Fruit fly (Drosophila melanogaster) whole organism, wandering third instar larva: ENCODE data around the gene CG33688.

Experiments used
- Abd-B ChIP-seq: fragments of >200 bp; optimal IDR thresholded peaks from 2 replicates; lab custom pipeline; 2017; ENCODE audit warnings: missing biosample characterization, missing genetic modification characterization
- CG9705 ChIP-seq: fragments of 200-800 bp; sonication (Bioruptor generic); optimal IDR thresholded peaks from 2 replicates; lab custom pipeline; 2018; ENCODE audit warnings: missing biosample characterization, mild to moderate bottlenecking, missing genetic modification characterization
- CrebA ChIP-seq: fragments of 200-800 bp; sonication (Bioruptor generic); optimal IDR thresholded peaks from 2 replicates; lab custom pipeline; 2016; ENCODE audit warnings: missing biosample characterization, mild to moderate bottlenecking, missing genetic modification characterization, borderline replicate concordance
- Dfd ChIP-seq: fragments of >200 bp; optimal IDR thresholded peaks from 2 replicates; lab custom pipeline; 2017; ENCODE audit warnings: missing biosample characterization, missing genetic modification characterization
- Dif ChIP-seq: fragments of 200-275, 200-300 bp; sonication (Bioruptor generic); optimal IDR thresholded peaks from 2 replicates; lab custom pipeline; 2018; ENCODE audit warnings: missing biosample characterization, missing genetic modification characterization; ENCODE audit not compliant: partially characterized antibody
- GATAd ChIP-seq: sonication (Bioruptor generic); optimal IDR thresholded peaks from 2 replicates; lab custom pipeline; 2016; ENCODE audit warnings: missing biosample characterization, missing genetic modification characterization
- HLH106 ChIP-seq: fragments of 200-800 bp; optimal IDR thresholded peaks from 3 replicates; lab custom pipeline; 2019; ENCODE audit warnings: missing biosample characterization, mild to moderate bottlenecking, missing genetic modification characterization, moderate library complexity
- Hnf4 ChIP-seq: fragments of 200-800 bp; sonication (Bioruptor generic); optimal IDR thresholded peaks from 2 replicates; lab custom pipeline; 2016; ENCODE audit warnings: missing biosample characterization, mild to moderate bottlenecking, missing genetic modification characterization
- Hr78 ChIP-seq: fragments of >200 bp; optimal IDR thresholded peaks from 2 replicates; lab custom pipeline; 2017; ENCODE audit warnings: missing biosample characterization, missing genetic modification characterization
- Hr83 ChIP-seq: fragments of 200-300 bp; sonication (Bioruptor generic); optimal IDR thresholded peaks from 2 replicates; lab custom pipeline; 2016; ENCODE audit warnings: missing biosample characterization, mild to moderate bottlenecking, missing genetic modification characterization, moderate library complexity; ENCODE audit not compliant: poor library complexity, severe bottlenecking
- Jra ChIP-seq: sonication (Bioruptor generic); optimal IDR thresholded peaks from 2 replicates; lab custom pipeline; 2016; ENCODE audit warnings: missing biosample characterization, missing genetic modification characterization
- Mio ChIP-seq: sonication (Bioruptor generic); optimal IDR thresholded peaks from 2 replicates; lab custom pipeline; 2016; ENCODE audit warnings: missing biosample characterization, missing genetic modification characterization
- Myc ChIP-seq: fragments of >200 bp; optimal IDR thresholded peaks from 2 replicates; lab custom pipeline; 2017
- N ChIP-seq: fragments of >200 bp; optimal IDR thresholded peaks from 2 replicates; lab custom pipeline; 2018; ENCODE audit warnings: missing biosample characterization, missing external identifiers, missing genetic modification characterization
- OdsH ChIP-seq: fragments of 200-800 bp; sonication (Bioruptor generic); optimal IDR thresholded peaks from 2 replicates; lab custom pipeline; 2016; ENCODE audit warnings: missing biosample characterization, mild to moderate bottlenecking, missing genetic modification characterization
- Rel ChIP-seq, 2 experiments: fragments of 200-800 bp; sonication (Bioruptor generic) in 1 of 2; optimal IDR thresholded peaks; 2 replicates in 1 of 2; 3 replicates in 1 of 2; lab custom pipeline; 2016 to 2019; ENCODE audit warnings: mild to moderate bottlenecking in 2 of 2, missing biosample characterization in 2 of 2, missing genetic modification characterization in 2 of 2, moderate library complexity in 1 of 2
- Sp1 ChIP-seq: fragments of 200-800 bp; sonication (Bioruptor generic); optimal IDR thresholded peaks from 3 replicates; lab custom pipeline; 2019; ENCODE audit warnings: missing biosample characterization, mild to moderate bottlenecking, missing genetic modification characterization, moderate library complexity
- Vsx2 ChIP-seq: fragments of 200-300, 225-300 bp; sonication (Bioruptor generic); optimal IDR thresholded peaks from 2 replicates; lab custom pipeline; 2018; ENCODE audit warnings: missing biosample characterization, missing genetic modification characterization; ENCODE audit not compliant: partially characterized antibody
- dl ChIP-seq, 2 experiments: fragments of 175-275, 200-275 bp in 1 of 2; fragments of 200-275 bp in 1 of 2; sonication (Bioruptor generic); optimal IDR thresholded peaks; lab custom pipeline; 2018; ENCODE audit warnings: mild to moderate bottlenecking in 2 of 2, missing biosample characterization in 2 of 2, missing genetic modification characterization in 2 of 2, moderate library complexity in 2 of 2; ENCODE audit not compliant: partially characterized antibody in 2 of 2, insufficient read depth in 1 of 2
- dmrt93B ChIP-seq: fragments of 200-800 bp; sonication (Bioruptor generic); optimal IDR thresholded peaks from 2 replicates; lab custom pipeline; 2018; ENCODE audit warnings: missing biosample characterization, mild to moderate bottlenecking, missing genetic modification characterization
- ey ChIP-seq: fragments of 200-800 bp; sonication (Bioruptor generic); optimal IDR thresholded peaks from 2 replicates; lab custom pipeline; 2016; ENCODE audit warnings: missing biosample characterization, missing genetic modification characterization
- foxo ChIP-seq, 2 experiments: fragments of 200-800 bp; sonication (Bioruptor generic); optimal IDR thresholded peaks; 2 replicates in 1 of 2; 3 replicates in 1 of 2; lab custom pipeline; 2016 to 2017; ENCODE audit warnings: missing biosample characterization in 2 of 2, missing genetic modification characterization in 2 of 2
- h ChIP-seq: fragments of 200-800 bp; sonication (Bioruptor generic); optimal IDR thresholded peaks from 3 replicates; lab custom pipeline; 2016; ENCODE audit warnings: missing biosample characterization, mild to moderate bottlenecking, missing genetic modification characterization
- lola ChIP-seq: fragments of >200 bp; optimal IDR thresholded peaks from 2 replicates; lab custom pipeline; 2017; ENCODE audit warnings: missing biosample characterization, missing genetic modification characterization
- pan ChIP-seq: fragments of >200 bp; optimal IDR thresholded peaks from 2 replicates; lab custom pipeline; 2017
- psq ChIP-seq: fragments of 200-800 bp; sonication (Bioruptor generic); optimal IDR thresholded peaks from 3 replicates; lab custom pipeline; 2017; ENCODE audit warnings: missing biosample characterization, mild to moderate bottlenecking, missing genetic modification characterization, moderate library complexity
- rgr ChIP-seq: fragments of 200-800 bp; sonication (Bioruptor generic); optimal IDR thresholded peaks from 3 replicates; lab custom pipeline; 2016; ENCODE audit warnings: missing biosample characterization, mild to moderate bottlenecking, missing genetic modification characterization
- sage ChIP-seq: fragments of 200-800 bp; sonication (Bioruptor generic); optimal IDR thresholded peaks from 2 replicates; lab custom pipeline; 2016; ENCODE audit warnings: missing biosample characterization, mild to moderate bottlenecking, missing genetic modification characterization
- sv ChIP-seq: fragments of 200-800 bp; sonication (Bioruptor generic); optimal IDR thresholded peaks from 3 replicates; lab custom pipeline; 2016; ENCODE audit warnings: missing biosample characterization, missing genetic modification characterization
- tai ChIP-seq: sonication (Bioruptor generic); optimal IDR thresholded peaks from 2 replicates; lab custom pipeline; 2016; ENCODE audit warnings: missing biosample characterization, missing genetic modification characterization
- usp ChIP-seq: fragments of >200 bp; optimal IDR thresholded peaks from 2 replicates; lab custom pipeline; 2017; ENCODE audit warnings: missing biosample characterization, missing genetic modification characterization
- woc ChIP-seq: sonication (Bioruptor generic); optimal IDR thresholded peaks from 2 replicates; lab custom pipeline; 2016; ENCODE audit warnings: missing biosample characterization, mild to moderate bottlenecking, missing genetic modification characterization

CG33688 gene

dm6 chr3L:16228659-16229205 lies 29.7 kb downstream of the CG33688 start, which contains the start of gene Tmx3 (continued):
- TF ChIP-seq Hr78 (GFP tag; lab: Kevin White, UChicago) (no peak), Hnf4 (GFP tag; lab: Kevin White, UChicago) (peak; percentile 82), sage (no peak), lola (no peak), psq (GFP tag; lab: Kevin White, UChicago) (peak; percentile 85), pan (lab: Kevin White, UChicago) (no peak)
- TF ChIP-seq, all 38 proteins: peak for 23

DNA sequence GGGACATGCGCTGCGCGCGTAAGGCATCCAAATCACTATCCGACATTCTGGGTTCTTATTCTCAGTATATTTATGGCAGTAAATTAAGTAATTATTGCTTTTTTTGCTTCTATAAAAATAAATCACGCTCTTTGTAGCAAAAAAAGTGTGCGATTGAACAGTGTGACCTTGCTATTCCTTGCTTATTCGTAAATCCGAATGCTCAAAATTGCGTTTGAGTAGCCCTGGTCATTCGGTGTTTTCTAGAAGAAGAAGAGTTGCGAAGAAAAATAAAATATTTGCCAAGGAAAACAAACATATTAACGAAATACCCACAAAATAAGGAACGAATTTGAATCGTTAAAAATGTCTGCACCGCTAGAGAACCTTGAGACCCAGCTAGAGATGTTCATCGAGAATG lies 32.8 kb downstream of the CG33688 start, which contains the start of the genes PDCD-5 and MED10:
Gene PDCD-5 (minus strand): TSS at position 182 of the 400 bp plus-strand sequence.
Gene MED10 (plus strand): TSS at position 228 of the 400 bp plus-strand sequence.
- peak; percentile 12 for TF ChIP-seq rgr (GFP tag; lab: Kevin White, UChicago)
- TF ChIP-seq dl (GFP tag; optimal IDR thresholded peaks at IDR 0.05; lab: Kevin White, UChicago; ENCODE audit: insufficient read depth in 1 of 2, partially characterized antibody in 2 of 2): no peak
- TF ChIP-seq ey: no peak
- peak; percentile 30 for TF ChIP-seq Hr83 (GFP tag; lab: Kevin White, UChicago)
- peak; percentile 3 for TF ChIP-seq OdsH (GFP tag; lab: Kevin White, UChicago)
- no peak for TF ChIP-seq CrebA
- TF ChIP-seq tai: no peak
- TF ChIP-seq Myc (lab: Kevin White, UChicago): peak; percentile 29
- TF ChIP-seq Sp1 (GFP tag; lab: Kevin White, UChicago): peak; percentile 39
- no peak for TF ChIP-seq woc
- TF ChIP-seq psq (GFP tag; lab: Kevin White, UChicago): no peak
- TF ChIP-seq Rel (GFP tag; optimal IDR thresholded peaks at IDR 0.05; lab: Kevin White, UChicago): no peak
- TF ChIP-seq Rel (tag; optimal IDR thresholded peaks at IDR 0.05; lab: Kevin White, UChicago): peak; percentile 65
- TF ChIP-seq HLH106: peak; percentile 39
- TF ChIP-seq N (GFP tag; lab: Kevin White, UChicago): no peak
- TF ChIP-seq Dif (GFP tag; lab: Kevin White, UChicago): peak; percentile 0
- no peak for TF ChIP-seq Abd-B

dm6 chr3L:16232924-16233323 lies 33.9 kb downstream of the CG33688 start, which contains the start of gene Hsc20:
Gene Hsc20, plus strand, starts transcription at chr3L:16233127.
- no peak for TF ChIP-seq CG9705
- TF ChIP-seq dmrt93B (GFP tag; lab: Kevin White, UChicago): no peak
- TF ChIP-seq Mio: no peak
- TF ChIP-seq h (GFP tag; lab: Kevin White, UChicago): no peak
- no peak for TF ChIP-seq Hr83 (GFP tag; lab: Kevin White, UChicago)
- no peak for TF ChIP-seq usp
- TF ChIP-seq dl (GFP tag; optimal IDR thresholded peaks at IDR 0.05; lab: Kevin White, UChicago; ENCODE audit: insufficient read depth in 1 of 2, partially characterized antibody in 2 of 2): no peak
- TF ChIP-seq, all 38 proteins: peak for 0

DNA sequence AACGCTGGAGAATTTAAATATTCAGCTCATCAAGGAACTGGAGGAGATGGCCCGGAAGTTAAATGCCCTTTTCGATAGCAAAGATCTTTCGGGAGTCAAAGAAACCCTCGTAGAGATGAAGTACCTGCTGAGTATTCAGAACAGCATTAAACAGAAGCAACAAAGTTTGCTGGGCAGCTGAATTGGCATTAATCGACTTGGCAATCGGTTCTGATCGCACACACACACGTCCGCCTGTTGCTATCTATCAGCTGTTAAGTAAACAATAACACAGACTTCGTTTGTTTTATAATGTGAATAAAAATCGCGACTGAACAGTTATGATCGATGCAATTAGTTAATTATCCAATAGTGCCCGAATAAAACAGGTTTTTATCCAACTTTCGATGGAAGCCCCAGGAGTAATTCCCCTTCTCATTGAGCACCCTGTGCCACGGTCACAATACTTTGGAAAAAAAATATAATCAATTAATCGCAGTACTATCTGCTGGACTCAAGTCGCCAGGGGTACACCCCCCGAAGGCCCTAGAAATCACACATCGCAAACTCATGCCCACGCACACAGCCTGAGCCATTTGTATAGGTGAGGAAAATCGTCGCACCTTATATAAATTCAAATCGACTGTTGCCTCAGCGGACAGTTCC lies 35.0 kb downstream of the CG33688 start:
- TF ChIP-seq h (GFP tag; lab: Kevin White, UChicago) (peak; percentile 32), Abd-B (no peak), rgr (GFP tag; lab: Kevin White, UChicago) (peak; percentile 21), OdsH (GFP tag; lab: Kevin White, UChicago) (no peak), N (GFP tag; lab: Kevin White, UChicago) (no peak), Dfd (no peak), GATAd (GFP tag; lab: Kevin White, UChicago) (no peak), foxo (GFP tag; optimal IDR thresholded peaks at IDR 0.05; lab: Kevin White, UChicago) (no peak), Rel (GFP tag; optimal IDR thresholded peaks at IDR 0.05; lab: Kevin White, UChicago) (no peak), Rel (tag; optimal IDR thresholded peaks at IDR 0.05; lab: Kevin White, UChicago) (peak; percentile 96), psq (GFP tag; lab: Kevin White, UChicago) (no peak)

- TF ChIP-seq psq (GFP tag; lab: Kevin White, UChicago): no peak
- no peak for TF ChIP-seq Rel (GFP tag; optimal IDR thresholded peaks at IDR 0.05; lab: Kevin White, UChicago)
- TF ChIP-seq Rel (tag; optimal IDR thresholded peaks at IDR 0.05; lab: Kevin White, UChicago): no peak
- TF ChIP-seq Myc (lab: Kevin White, UChicago): no peak
- no peak for TF ChIP-seq HLH106
- TF ChIP-seq foxo (GFP tag; optimal IDR thresholded peaks at IDR 0.05; lab: Kevin White, UChicago): no peak
- TF ChIP-seq Dfd: no peak
- no peak for TF ChIP-seq Mio
- no peak for TF ChIP-seq dl (GFP tag; optimal IDR thresholded peaks at IDR 0.05; lab: Kevin White, UChicago; ENCODE audit: insufficient read depth in 1 of 2, partially characterized antibody in 2 of 2)
- no peak for TF ChIP-seq OdsH (GFP tag; lab: Kevin White, UChicago)
- TF ChIP-seq CG9705: no peak
- no peak for TF ChIP-seq N (GFP tag; lab: Kevin White, UChicago)
- TF ChIP-seq tai: no peak
- TF ChIP-seq pan (lab: Kevin White, UChicago): no peak
- TF ChIP-seq GATAd (GFP tag; lab: Kevin White, UChicago): no peak
- TF ChIP-seq ey: no peak
- no peak for TF ChIP-seq Hnf4 (GFP tag; lab: Kevin White, UChicago)
- no peak for TF ChIP-seq sv (GFP tag; lab: Kevin White, UChicago)
- TF ChIP-seq Vsx2 (GFP tag; lab: Kevin White, UChicago): no peak
- no peak for TF ChIP-seq Jra
- TF ChIP-seq, all 38 proteins: peak for 0
Observed at dm6 chr3L:16241296-16241695, 42.3 kb downstream of the CG33688 start.
